Fruit fly (Drosophila melanogaster) whole organism, embryonic: ENCODE results near the gene Rpn1.
A peak's percentile ranks its signal among the peaks of the same experiment; 100 is the strongest.

Source experiments
- Asciz ChIP-seq: fragments of 200-800 bp; sonication (Bioruptor generic); optimal IDR thresholded peaks from 2 replicates; lab custom pipeline; 2017; ENCODE audit warnings: missing biosample characterization, mild to moderate bottlenecking, missing genetic modification characterization, missing genetic modification reagents
- B-H1 ChIP-seq: fragments of 200-800 bp; sonication (Bioruptor generic); IDR thresholded peaks from 3 replicates; pipeline ENCODE4 v1.3.6; 2022; ENCODE audit warnings: missing biosample characterization, missing genetic modification characterization
- Bdp1 ChIP-seq: fragments of 200-800 bp; sonication (Bioruptor generic); optimal IDR thresholded peaks from 3 replicates; lab custom pipeline; 2016; ENCODE audit warnings: missing biosample characterization, missing genetic modification characterization
- Bteb2 ChIP-seq: fragments of 200-800 bp; sonication (Bioruptor generic); optimal IDR thresholded peaks from 2 replicates; lab custom pipeline; 2016; ENCODE audit warnings: missing biosample characterization, missing genetic modification characterization
- CG11085 ChIP-seq: fragments of 200-800 bp; sonication (Bioruptor generic); IDR thresholded peaks from 2 replicates; pipeline ENCODE4 v1.3.6; 2022; ENCODE audit warnings: missing biosample characterization, missing genetic modification characterization
- CG11247 ChIP-seq: fragments of 200-800 bp; sonication (Bioruptor generic); IDR thresholded peaks from 2 replicates; pipeline ENCODE4 v1.3.6; 2022; ENCODE audit warnings: missing biosample characterization, missing genetic modification characterization
- CG12219 ChIP-seq: fragments of 200-800 bp; sonication (Bioruptor generic); optimal IDR thresholded peaks from 3 replicates; lab custom pipeline; 2018; ENCODE audit warnings: missing biosample characterization, mild to moderate bottlenecking, missing genetic modification characterization
- CG12299 ChIP-seq: fragments of 200-800 bp; sonication (Bioruptor generic); optimal IDR thresholded peaks from 2 replicates; lab custom pipeline; 2018; ENCODE audit warnings: missing biosample characterization, mild to moderate bottlenecking, missing genetic modification characterization
- CG12744 ChIP-seq: fragments of 200-800 bp; sonication (Bioruptor generic); optimal IDR thresholded peaks from 2 replicates; lab custom pipeline; 2016; ENCODE audit warnings: missing biosample characterization, missing genetic modification characterization
- CG14014 ChIP-seq: fragments of 200-800 bp; sonication (Bioruptor generic); IDR thresholded peaks from 2 replicates; pipeline ENCODE4 v1.3.6; 2022; ENCODE audit warnings: missing biosample characterization, missing genetic modification characterization
- CG15479 ChIP-seq: fragments of 200-800 bp; sonication (Bioruptor generic); optimal IDR thresholded peaks from 3 replicates; lab custom pipeline; 2019; ENCODE audit warnings: missing biosample characterization, mild to moderate bottlenecking, missing genetic modification characterization, moderate library complexity
- CG15696 ChIP-seq: fragments of 200-800 bp; sonication (Bioruptor generic); optimal IDR thresholded peaks from 2 replicates; lab custom pipeline; 2019; ENCODE audit warnings: missing biosample characterization, mild to moderate bottlenecking, missing genetic modification characterization, moderate library complexity
- CG17612 ChIP-seq: fragments of 200-800 bp; sonication (Bioruptor generic); IDR thresholded peaks from 2 replicates; pipeline ENCODE4 v1.3.6; 2022; ENCODE audit warnings: missing biosample characterization, missing genetic modification characterization
- CG1832 ChIP-seq: fragments of 200-800 bp; sonication (Bioruptor generic); optimal IDR thresholded peaks from 2 replicates; lab custom pipeline; 2017; ENCODE audit warnings: missing biosample characterization, mild to moderate bottlenecking, missing genetic modification characterization, inconsistent platforms
- CG34422 ChIP-seq: fragments of 200-800 bp; sonication (Bioruptor generic); IDR thresholded peaks from 3 replicates; pipeline ENCODE4 v1.3.6; 2022; ENCODE audit warnings: missing biosample characterization, missing genetic modification characterization
- CG3847 ChIP-seq: fragments of 200-800 bp; sonication (Bioruptor generic); IDR thresholded peaks from 2 replicates; pipeline ENCODE4 v1.3.6; 2022; ENCODE audit warnings: missing biosample characterization, missing genetic modification characterization
- CG4360 ChIP-seq: fragments of 200-800 bp; sonication (Bioruptor generic); IDR thresholded peaks from 2 replicates; pipeline ENCODE4 v1.3.6; 2022; ENCODE audit warnings: missing biosample characterization, missing genetic modification characterization
- CG5180 ChIP-seq: fragments of 200-800 bp; sonication (Bioruptor generic); optimal IDR thresholded peaks from 3 replicates; lab custom pipeline; 2017; ENCODE audit warnings: missing biosample characterization, missing genetic modification characterization, mild to moderate bottlenecking, moderate library complexity, missing genetic modification reagents
- CG7928 ChIP-seq: fragments of 200-800 bp; sonication (Bioruptor generic); optimal IDR thresholded peaks from 2 replicates; lab custom pipeline; 2017; ENCODE audit warnings: missing biosample characterization, mild to moderate bottlenecking, missing genetic modification characterization
- CG8478 ChIP-seq: fragments of >200 bp; optimal IDR thresholded peaks from 2 replicates; lab custom pipeline; 2018
- CkIIα-i1 ChIP-seq: fragments of 200-800 bp; sonication (Bioruptor generic); IDR thresholded peaks from 2 replicates; pipeline ENCODE4 v1.3.6; 2022; ENCODE audit warnings: missing biosample characterization, missing genetic modification characterization
- D ChIP-seq, 2 experiments: fragments of 200-800 bp in 1 of 2; fragments of >200 bp in 1 of 2; sonication (Bioruptor generic) in 1 of 2; optimal IDR thresholded peaks; 2 replicates in 1 of 2; 3 replicates in 1 of 2; lab custom pipeline; 2017; ENCODE audit warnings: mild to moderate bottlenecking in 1 of 2, missing biosample characterization in 1 of 2, missing genetic modification characterization in 1 of 2, missing genetic modification reagents in 1 of 2
- Dbx ChIP-seq: fragments of 200-800 bp; sonication (Bioruptor generic); IDR thresholded peaks from 3 replicates; pipeline ENCODE4 v1.3.6; 2022; ENCODE audit warnings: missing biosample characterization, missing genetic modification characterization
- Dip2 ChIP-seq: fragments of 200-800 bp; sonication (Bioruptor generic); IDR thresholded peaks from 2 replicates; pipeline ENCODE4 v1.3.6; 2022; ENCODE audit warnings: missing biosample characterization, missing genetic modification characterization
- Drgx ChIP-seq: fragments of 200-800 bp; sonication (Bioruptor generic); IDR thresholded peaks from 2 replicates; pipeline ENCODE4 v1.3.6; 2022; ENCODE audit warnings: missing biosample characterization, missing genetic modification characterization
- E2f2 ChIP-seq: fragments of 200-800 bp; sonication (Bioruptor generic); IDR thresholded peaks from 2 replicates; pipeline ENCODE4 v1.3.6; 2022; ENCODE audit warnings: missing biosample characterization, missing genetic modification characterization
- Hey ChIP-seq: fragments of 200-800 bp; sonication (Bioruptor generic); optimal IDR thresholded peaks from 3 replicates; lab custom pipeline; 2018; ENCODE audit warnings: missing biosample characterization, mild to moderate bottlenecking, missing genetic modification characterization
- HmgZ ChIP-seq: fragments of 200-800 bp; sonication (Bioruptor generic); optimal IDR thresholded peaks from 2 replicates; lab custom pipeline; 2018; ENCODE audit warnings: missing biosample characterization, mild to moderate bottlenecking, missing genetic modification characterization
- Hr51 ChIP-seq, 2 experiments: fragments of 200-800 bp; sonication (Bioruptor generic); optimal IDR thresholded peaks; 2 replicates in 1 of 2; 3 replicates in 1 of 2; lab custom pipeline; 2016 to 2018; ENCODE audit warnings: missing biosample characterization in 2 of 2, missing genetic modification characterization in 2 of 2, mild to moderate bottlenecking in 1 of 2, moderate library complexity in 1 of 2
- Med ChIP-seq: fragments of 200-800 bp; sonication (Bioruptor generic); peaks from one replicate; lab custom pipeline; 2016; ENCODE audit warnings: missing biosample characterization, missing genetic modification characterization, mild to moderate bottlenecking, inconsistent platforms, moderate library complexity
- Ravus ChIP-seq: fragments of 200-800 bp; sonication (Bioruptor generic); IDR thresholded peaks from 2 replicates; pipeline ENCODE4 v1.3.6; 2022; ENCODE audit warnings: missing biosample characterization, missing genetic modification characterization
- Sox102F ChIP-seq: fragments of 200-800 bp; sonication (Bioruptor generic); optimal IDR thresholded peaks from 2 replicates; lab custom pipeline; 2018; ENCODE audit warnings: missing biosample characterization, mild to moderate bottlenecking, missing genetic modification characterization, moderate library complexity
- ap ChIP-seq: fragments of 200-800 bp; sonication (Bioruptor generic); IDR thresholded peaks from 2 replicates; pipeline ENCODE4 v1.3.6; 2022; ENCODE audit warnings: missing biosample characterization, missing genetic modification characterization
- crol ChIP-seq: fragments of 200-800 bp; sonication (Bioruptor generic); IDR thresholded peaks from 2 replicates; pipeline ENCODE4 v1.3.6; 2022; ENCODE audit warnings: missing biosample characterization, missing genetic modification characterization
- eve ChIP-seq, 2 experiments: fragments of >200 bp; optimal IDR thresholded peaks; 2 replicates each; lab custom pipeline; 2017; ENCODE audit warnings: missing biosample characterization in 2 of 2, missing genetic modification characterization in 2 of 2
- gcm2 ChIP-seq: fragments of 200-800 bp; sonication (Bioruptor generic); optimal IDR thresholded peaks from 2 replicates; lab custom pipeline; 2016; ENCODE audit warnings: missing biosample characterization, missing genetic modification characterization
- grau ChIP-seq: fragments of 200-800 bp; optimal IDR thresholded peaks from 3 replicates; lab custom pipeline; 2019; ENCODE audit warnings: missing biosample characterization, mild to moderate bottlenecking, missing genetic modification characterization, moderate library complexity
- grn ChIP-seq: fragments of 200-800 bp; sonication (Bioruptor generic); optimal IDR thresholded peaks from 3 replicates; lab custom pipeline; 2017; ENCODE audit warnings: missing biosample characterization, missing genetic modification characterization
- gsb ChIP-seq: fragments of 200-800 bp; sonication (Bioruptor generic); IDR thresholded peaks from 2 replicates; pipeline ENCODE4 v1.3.6; 2022; ENCODE audit warnings: missing biosample characterization, missing genetic modification characterization
- ind ChIP-seq: fragments of 200-800 bp; sonication (Bioruptor generic); optimal IDR thresholded peaks from 3 replicates; lab custom pipeline; 2016; ENCODE audit warnings: missing biosample characterization, missing genetic modification characterization
- knrl ChIP-seq: fragments of 200-800 bp; sonication (Bioruptor generic); IDR thresholded peaks from 3 replicates; pipeline ENCODE4 v1.3.6; 2022; ENCODE audit warnings: missing biosample characterization, missing genetic modification characterization; ENCODE audit not compliant: partially characterized antibody
- lov ChIP-seq, 2 experiments: fragments of 200-800 bp in 1 of 2; fragments of >200 bp in 1 of 2; sonication (Bioruptor generic) in 1 of 2; IDR thresholded peaks in 1 of 2; optimal IDR thresholded peaks in 1 of 2; 2 replicates in 1 of 2; 3 replicates in 1 of 2; pipeline versions ENCODE4 v1.3.6 to Lab custom; 2017 to 2022; ENCODE audit warnings: missing biosample characterization in 1 of 2, missing genetic modification characterization in 1 of 2
- luna ChIP-seq: fragments of 200-800 bp; sonication (Bioruptor generic); optimal IDR thresholded peaks from 2 replicates; lab custom pipeline; 2016; ENCODE audit warnings: missing biosample characterization, missing genetic modification characterization
- mam ChIP-seq: fragments of 200-800 bp; sonication (Bioruptor generic); optimal IDR thresholded peaks from 3 replicates; lab custom pipeline; 2016; ENCODE audit warnings: missing biosample characterization, missing genetic modification characterization
- mirr ChIP-seq: fragments of 200-800 bp; sonication (Bioruptor generic); optimal IDR thresholded peaks from 3 replicates; lab custom pipeline; 2018; ENCODE audit warnings: missing biosample characterization, mild to moderate bottlenecking, missing genetic modification characterization
- phol ChIP-seq: fragments of 200-800 bp; sonication (Bioruptor generic); optimal IDR thresholded peaks from 3 replicates; lab custom pipeline; 2018; ENCODE audit warnings: missing biosample characterization, mild to moderate bottlenecking, missing genetic modification characterization, moderate library complexity
- psq ChIP-seq: fragments of 200-800 bp; sonication (Bioruptor generic); optimal IDR thresholded peaks from 2 replicates; lab custom pipeline; 2017; ENCODE audit warnings: missing biosample characterization, missing genetic modification characterization
- pzg ChIP-seq: fragments of 200-800 bp; sonication (Bioruptor generic); optimal IDR thresholded peaks from 3 replicates; lab custom pipeline; 2018; ENCODE audit warnings: missing biosample characterization, mild to moderate bottlenecking, missing genetic modification characterization, moderate library complexity
- sima ChIP-seq: fragments of 200-800 bp; sonication (Bioruptor generic); optimal IDR thresholded peaks from 2 replicates; lab custom pipeline; 2016; ENCODE audit warnings: missing biosample characterization, missing genetic modification characterization
- sna ChIP-seq: fragments of 200-800 bp; sonication (Bioruptor generic); IDR thresholded peaks from 2 replicates; pipeline ENCODE4 v1.3.6; 2022; ENCODE audit warnings: missing biosample characterization, missing genetic modification characterization; ENCODE audit not compliant: partially characterized antibody
- sr ChIP-seq: fragments of 200-800 bp; sonication (Bioruptor generic); IDR thresholded peaks from 3 replicates; pipeline ENCODE4 v1.3.6; 2022; ENCODE audit warnings: missing biosample characterization, missing genetic modification characterization
- z ChIP-seq: fragments of 200-800 bp; sonication (Bioruptor generic); IDR thresholded peaks from 3 replicates; pipeline ENCODE4 v1.3.6; 2022; ENCODE audit warnings: missing biosample characterization, missing genetic modification characterization

The Rpn1 gene

DNA sequence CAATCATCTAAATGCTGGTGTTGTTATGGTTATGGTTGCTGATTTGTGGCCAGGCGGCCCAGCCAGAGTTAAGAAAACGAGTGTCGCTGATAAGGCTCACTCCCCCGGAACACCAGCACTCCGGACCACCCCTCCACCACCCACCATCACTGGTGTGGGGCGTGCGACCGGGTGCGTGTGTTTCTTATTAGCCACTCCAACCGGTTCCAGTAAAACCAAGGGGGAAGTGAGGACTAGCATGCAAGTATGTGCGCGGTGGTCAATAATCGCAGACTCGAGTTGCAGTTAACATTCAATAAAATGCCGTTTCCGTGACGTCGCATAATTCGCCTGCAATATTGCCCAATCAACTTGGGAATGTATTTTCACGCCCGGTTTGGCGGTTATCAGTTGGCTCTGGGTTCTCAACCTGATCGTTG, 42.4 kb upstream of the Rpn1 start (continued):
- no peak for TF ChIP-seq Dip2 (GFP tag; lab: Robert Waterston, UW)
- peak; percentile 31; the same call in 1 of the 2 replicates for TF ChIP-seq CG4360 (GFP tag; lab: Robert Waterston, UW)
- peak; percentile 94 for TF ChIP-seq crol (GFP tag; lab: Robert Waterston, UW)
- peak; percentile 27 for TF ChIP-seq psq
- TF ChIP-seq CG3847 (GFP tag; lab: Robert Waterston, UW), result no peak
- TF ChIP-seq z, result no peak
- no peak for TF ChIP-seq gsb
- TF ChIP-seq CkIIα-i1 (GFP tag; lab: Robert Waterston, UW), result no peak
- no peak for TF ChIP-seq Sox102F
- TF ChIP-seq Hr51 (GFP tag; optimal IDR thresholded peaks at IDR 0.05; lab: Kevin White, UChicago), result no peak
- TF ChIP-seq eve (GFP tag; optimal IDR thresholded peaks at IDR 0.05; lab: Kevin White, UChicago), result no peak
- no peak for TF ChIP-seq CG7928 (GFP tag; lab: Kevin White, UChicago)
- TF ChIP-seq E2f2, result no peak
- TF ChIP-seq CG11085 (GFP tag; lab: Robert Waterston, UW), result no peak
- TF ChIP-seq phol (tag; lab: Kevin White, UChicago), result no peak
- no peak for TF ChIP-seq D (optimal IDR thresholded peaks at IDR 0.05; lab: Kevin White, UChicago)
- TF ChIP-seq D (GFP tag; optimal IDR thresholded peaks at IDR 0.05; lab: Kevin White, UChicago), result no peak
- TF ChIP-seq CG12299 (tag; lab: Kevin White, UChicago), result no peak
- peak; percentile 89 for TF ChIP-seq Hey (tag; lab: Kevin White, UChicago)
- no peak for TF ChIP-seq grn (GFP tag; lab: Kevin White, UChicago)
- no peak for TF ChIP-seq ap
- no peak for TF ChIP-seq luna (GFP tag; lab: Kevin White, UChicago)
- TF ChIP-seq Ravus (GFP tag; lab: Robert Waterston, UW), result no peak
- TF ChIP-seq Drgx (GFP tag; lab: Robert Waterston, UW), result 0 out of 2 replicates have a peak, but pooled peaks have one; percentile 34
- TF ChIP-seq CG12744 (GFP tag; lab: Kevin White, UChicago), result no peak
- no peak for TF ChIP-seq Bdp1 (GFP tag; lab: Kevin White, UChicago)
- TF ChIP-seq gcm2, result no peak
- TF ChIP-seq CG1832 (GFP tag; lab: Kevin White, UChicago), result no peak
- no peak for TF ChIP-seq Bteb2 (GFP tag; lab: Kevin White, UChicago)
- peak; percentile 72 for TF ChIP-seq Med
- TF ChIP-seq HmgZ (tag; lab: Kevin White, UChicago), result peak; percentile 41
- no peak for TF ChIP-seq CG11247 (GFP tag; lab: Robert Waterston, UW)
- TF ChIP-seq CG5180, result no peak
- TF ChIP-seq Asciz, result no peak
- no peak for TF ChIP-seq pzg (GFP tag; lab: Kevin White, UChicago)
- TF ChIP-seq sima (GFP tag; lab: Kevin White, UChicago), result no peak
- TF ChIP-seq sna (GFP tag; lab: Robert Waterston, UW), result no peak
- TF ChIP-seq lov (optimal IDR thresholded peaks at IDR 0.05; lab: Kevin White, UChicago), result no peak
- 0 out of 3 replicates have a peak, but pooled peaks have one; percentile 23 for TF ChIP-seq lov (GFP tag; IDR thresholded peaks at IDR 0.05; lab: Robert Waterston, UW)
- no peak for TF ChIP-seq Dbx (GFP tag; lab: Robert Waterston, UW)
- no peak for TF ChIP-seq CG14014
- TF ChIP-seq sr, result no peak
- no peak for TF ChIP-seq CG17612 (GFP tag; lab: Robert Waterston, UW)
- no peak for TF ChIP-seq CG34422
- no peak for TF ChIP-seq ind (GFP tag; lab: Kevin White, UChicago)
- no peak for TF ChIP-seq CG15479 (GFP tag; lab: Kevin White, UChicago)
- no peak for TF ChIP-seq grau (tag; lab: Kevin White, UChicago)
- peak; percentile 73 for TF ChIP-seq mirr
- TF ChIP-seq B-H1 (GFP tag; lab: Robert Waterston, UW), result no peak
- TF ChIP-seq mam, result no peak
- TF ChIP-seq CG12219 (GFP tag; lab: Kevin White, UChicago), result no peak
- no peak for TF ChIP-seq CG8478 (lab: Kevin White, UChicago)
- no peak for TF ChIP-seq knrl
- no peak for TF ChIP-seq CG15696 (tag; lab: Kevin White, UChicago)
